Fruit fly (Drosophila melanogaster) whole organism, prepupa: Measurements from ENCODE around the gene CG10445.

Source experiments
- Blimp-1 ChIP-seq: fragments of 200-800 bp; sonication (Bioruptor generic); optimal IDR thresholded peaks from 3 replicates; lab custom pipeline; 2017; ENCODE audit warnings: missing biosample characterization, missing genetic modification characterization, mild to moderate bottlenecking, moderate library complexity, missing genetic modification reagents
- CG10669 ChIP-seq: fragments of 200-800 bp; sonication (Bioruptor generic); optimal IDR thresholded peaks from 3 replicates; lab custom pipeline; 2018; ENCODE audit warnings: missing biosample characterization, mild to moderate bottlenecking, missing genetic modification characterization, moderate library complexity
- CG11294 ChIP-seq: fragments of 200-800 bp; sonication (Bioruptor generic); IDR thresholded peaks from 2 replicates; pipeline ENCODE4 v1.3.6; 2022; ENCODE audit warnings: missing biosample characterization, missing genetic modification characterization
- CG11762 ChIP-seq: fragments of 200-800 bp; sonication (Bioruptor generic); optimal IDR thresholded peaks from 3 replicates; lab custom pipeline; 2016; ENCODE audit warnings: missing biosample characterization, missing genetic modification characterization; ENCODE audit not compliant: insufficient read depth
- CG11902 ChIP-seq: fragments of 200-800 bp; sonication (Bioruptor generic); optimal IDR thresholded peaks from 3 replicates; lab custom pipeline; 2016; ENCODE audit warnings: missing biosample characterization, missing genetic modification characterization
- CG15336 ChIP-seq: fragments of 200-800 bp; sonication (Bioruptor generic); IDR thresholded peaks from 2 replicates; pipeline ENCODE4 v1.3.6; 2022; ENCODE audit warnings: missing biosample characterization, missing genetic modification characterization
- CG1621 ChIP-seq: fragments of 200-800 bp; sonication (Bioruptor generic); optimal IDR thresholded peaks from 3 replicates; lab custom pipeline; 2018; ENCODE audit warnings: missing biosample characterization, mild to moderate bottlenecking, missing genetic modification characterization
- CG3032 ChIP-seq: fragments of 200-800 bp; optimal IDR thresholded peaks from 2 replicates; lab custom pipeline; 2019; ENCODE audit warnings: missing biosample characterization, mild to moderate bottlenecking, missing genetic modification characterization, moderate library complexity
- CG31627 ChIP-seq: fragments of 200-800 bp; sonication (Bioruptor generic); optimal IDR thresholded peaks from 3 replicates; lab custom pipeline; 2016; ENCODE audit warnings: missing biosample characterization, missing genetic modification characterization
- CG32006 ChIP-seq: fragments of 200-800 bp; sonication (Bioruptor generic); optimal IDR thresholded peaks from 3 replicates; lab custom pipeline; 2017; ENCODE audit warnings: missing biosample characterization, mild to moderate bottlenecking, missing genetic modification characterization
- CG34406 ChIP-seq: fragments of 200-800 bp; sonication (Bioruptor generic); optimal IDR thresholded peaks from 3 replicates; lab custom pipeline; 2016; ENCODE audit warnings: missing biosample characterization, missing genetic modification characterization
- CG6163 ChIP-seq: fragments of 200-800 bp; sonication (Bioruptor generic); IDR thresholded peaks from 3 replicates; pipeline ENCODE4 v1.3.6; 2022; ENCODE audit warnings: missing biosample characterization, missing genetic modification characterization
- CG6276 ChIP-seq: fragments of 200-800 bp; sonication (Bioruptor generic); optimal IDR thresholded peaks from 2 replicates; lab custom pipeline; 2017; ENCODE audit warnings: missing biosample characterization, mild to moderate bottlenecking, missing genetic modification characterization
- CG6792 ChIP-seq: fragments of 200-800 bp; sonication (Bioruptor generic); optimal IDR thresholded peaks from 3 replicates; lab custom pipeline; 2016; ENCODE audit warnings: missing biosample characterization, missing genetic modification characterization
- CG6808 ChIP-seq: fragments of 200-800 bp; sonication (Bioruptor generic); optimal IDR thresholded peaks from 3 replicates; lab custom pipeline; 2017; ENCODE audit warnings: missing biosample characterization, missing genetic modification characterization, mild to moderate bottlenecking, moderate library complexity, missing genetic modification reagents
- CG6854 ChIP-seq: fragments of 200-800 bp; sonication (Bioruptor generic); optimal IDR thresholded peaks from 2 replicates; lab custom pipeline; 2017; ENCODE audit warnings: missing biosample characterization, mild to moderate bottlenecking, missing genetic modification characterization
- CG7368 ChIP-seq: fragments of 200-800 bp; sonication (Bioruptor generic); optimal IDR thresholded peaks from 3 replicates; lab custom pipeline; 2016; ENCODE audit warnings: missing biosample characterization, missing genetic modification characterization
- CG8119 ChIP-seq: fragments of 200-800 bp; sonication (Bioruptor generic); IDR thresholded peaks from 3 replicates; pipeline ENCODE4 v1.3.6; 2022; ENCODE audit warnings: missing biosample characterization, missing genetic modification characterization
- CG8319 ChIP-seq: fragments of 200-800 bp; sonication (Bioruptor generic); optimal IDR thresholded peaks from 3 replicates; lab custom pipeline; 2016; ENCODE audit warnings: missing biosample characterization, missing genetic modification characterization
- CG8632 ChIP-seq: fragments of 200-800 bp; sonication (Bioruptor generic); optimal IDR thresholded peaks from 3 replicates; lab custom pipeline; 2016; ENCODE audit warnings: missing biosample characterization, missing genetic modification characterization
- CG9139 ChIP-seq: fragments of 200-800 bp; sonication (Bioruptor generic); optimal IDR thresholded peaks from 3 replicates; lab custom pipeline; 2017; ENCODE audit warnings: missing biosample characterization, mild to moderate bottlenecking, missing genetic modification characterization
- Eip75B ChIP-seq: fragments of 200-800 bp; sonication (Bioruptor generic); optimal IDR thresholded peaks from 3 replicates; lab custom pipeline; 2016; ENCODE audit warnings: missing biosample characterization, missing genetic modification characterization
- Eip93F ChIP-seq: fragments of 200-800 bp; sonication (Bioruptor generic); optimal IDR thresholded peaks from 2 replicates; lab custom pipeline; 2016; ENCODE audit warnings: missing biosample characterization, mild to moderate bottlenecking, missing genetic modification characterization
- Ets21C ChIP-seq: fragments of 200-800 bp; sonication (Bioruptor generic); optimal IDR thresholded peaks from 3 replicates; lab custom pipeline; 2016; ENCODE audit warnings: missing biosample characterization, missing genetic modification characterization
- Ets96B ChIP-seq: fragments of 200-800 bp; optimal IDR thresholded peaks from 2 replicates; lab custom pipeline; 2019; ENCODE audit warnings: missing biosample characterization, mild to moderate bottlenecking, missing genetic modification characterization, moderate library complexity
- Gug ChIP-seq: fragments of 200-800 bp; sonication (Bioruptor generic); IDR thresholded peaks from 2 replicates; pipeline ENCODE4 v1.3.6; 2022; ENCODE audit warnings: missing biosample characterization, missing genetic modification characterization
- Hr38 ChIP-seq: sonication (Bioruptor generic); optimal IDR thresholded peaks from 2 replicates; lab custom pipeline; 2016; ENCODE audit warnings: missing biosample characterization, missing genetic modification characterization
- Hr39 ChIP-seq: fragments of 200-800 bp; sonication (Bioruptor generic); optimal IDR thresholded peaks from 2 replicates; lab custom pipeline; 2016; ENCODE audit warnings: missing biosample characterization, missing genetic modification characterization
- Hr4 ChIP-seq: fragments of 200-800 bp; sonication (Bioruptor generic); optimal IDR thresholded peaks from 3 replicates; lab custom pipeline; 2016; ENCODE audit warnings: missing biosample characterization, missing genetic modification characterization
- Met ChIP-seq: fragments of 200-800 bp; sonication (Bioruptor generic); optimal IDR thresholded peaks from 3 replicates; lab custom pipeline; 2016; ENCODE audit warnings: missing biosample characterization, missing genetic modification characterization
- OdsH ChIP-seq: fragments of 200-800 bp; sonication (Bioruptor generic); optimal IDR thresholded peaks from 3 replicates; lab custom pipeline; 2016; ENCODE audit warnings: missing biosample characterization, missing genetic modification characterization
- Smox ChIP-seq: fragments of 200-800 bp; sonication (Bioruptor generic); optimal IDR thresholded peaks from 3 replicates; lab custom pipeline; 2016; ENCODE audit warnings: missing biosample characterization, missing genetic modification characterization
- Sox14 ChIP-seq: fragments of 200-800 bp; sonication (Bioruptor generic); optimal IDR thresholded peaks from 3 replicates; lab custom pipeline; 2016; ENCODE audit warnings: missing biosample characterization, missing genetic modification characterization
- achi ChIP-seq: fragments of 200-800 bp; sonication (Bioruptor generic); optimal IDR thresholded peaks from 3 replicates; lab custom pipeline; 2016; ENCODE audit warnings: missing biosample characterization, missing genetic modification characterization
- cyc ChIP-seq: fragments of 200-800 bp; sonication (Bioruptor generic); optimal IDR thresholded peaks from 3 replicates; lab custom pipeline; 2016; ENCODE audit warnings: missing biosample characterization, missing genetic modification characterization
- dac ChIP-seq: fragments of 200-800 bp; sonication (Bioruptor generic); optimal IDR thresholded peaks from 2 replicates; lab custom pipeline; 2017; ENCODE audit warnings: missing biosample characterization, mild to moderate bottlenecking, missing genetic modification characterization
- dsx ChIP-seq: fragments of 200-800 bp; optimal IDR thresholded peaks from 3 replicates; lab custom pipeline; 2019; ENCODE audit warnings: missing biosample characterization, mild to moderate bottlenecking, missing genetic modification characterization, moderate library complexity; ENCODE audit not compliant: poor library complexity, severe bottlenecking
- eg ChIP-seq: fragments of 200-800 bp; sonication (Bioruptor generic); IDR thresholded peaks from 3 replicates; pipeline ENCODE4 v1.3.6; 2022; ENCODE audit warnings: missing biosample characterization, missing genetic modification characterization
- esn ChIP-seq: fragments of 200-800 bp; sonication (Bioruptor generic); optimal IDR thresholded peaks from 2 replicates; lab custom pipeline; 2016; ENCODE audit warnings: missing biosample characterization, mild to moderate bottlenecking, missing genetic modification characterization, moderate library complexity
- fd59A ChIP-seq: fragments of 200-800 bp; sonication (Bioruptor generic); optimal IDR thresholded peaks from 2 replicates; lab custom pipeline; 2017; ENCODE audit warnings: missing biosample characterization, mild to moderate bottlenecking, missing genetic modification characterization, missing genetic modification reagents
- fd85E ChIP-seq: fragments of 200-800 bp; sonication (Bioruptor generic); optimal IDR thresholded peaks from 3 replicates; lab custom pipeline; 2016; ENCODE audit warnings: missing biosample characterization, missing genetic modification characterization
- fkh ChIP-seq: fragments of 200-800 bp; sonication (Bioruptor generic); optimal IDR thresholded peaks from 3 replicates; lab custom pipeline; 2017; ENCODE audit warnings: missing biosample characterization, mild to moderate bottlenecking, missing genetic modification characterization, moderate library complexity
- lz ChIP-seq: fragments of 200-800 bp; sonication (Bioruptor generic); optimal IDR thresholded peaks from 3 replicates; lab custom pipeline; 2016; ENCODE audit warnings: missing biosample characterization, missing genetic modification characterization
- net ChIP-seq: fragments of 200-800 bp; sonication (Bioruptor generic); optimal IDR thresholded peaks from 3 replicates; lab custom pipeline; 2016; ENCODE audit warnings: missing biosample characterization, missing genetic modification characterization
- pdm3 ChIP-seq: fragments of 200-800 bp; sonication (Bioruptor generic); optimal IDR thresholded peaks from 3 replicates; lab custom pipeline; 2016; ENCODE audit warnings: missing biosample characterization, missing genetic modification characterization
- salr ChIP-seq, 2 experiments: fragments of 200-800 bp; sonication (Bioruptor generic); optimal IDR thresholded peaks; 3 replicates each; lab custom pipeline; 2016 to 2018; ENCODE audit warnings: missing biosample characterization in 2 of 2, missing genetic modification characterization in 2 of 2, mild to moderate bottlenecking in 1 of 2
- spab ChIP-seq: fragments of 200-800 bp; sonication (Bioruptor generic); optimal IDR thresholded peaks from 2 replicates; lab custom pipeline; 2017; ENCODE audit warnings: missing biosample characterization, mild to moderate bottlenecking, missing genetic modification characterization, missing genetic modification reagents
- ss ChIP-seq, 2 experiments: fragments of 200-800 bp; sonication (Bioruptor generic); optimal IDR thresholded peaks; 2 replicates in 1 of 2; 3 replicates in 1 of 2; lab custom pipeline; 2017 to 2018; ENCODE audit warnings: mild to moderate bottlenecking in 2 of 2, missing biosample characterization in 2 of 2, missing genetic modification characterization in 2 of 2, moderate library complexity in 1 of 2
- topi ChIP-seq: fragments of 200-800 bp; sonication (Bioruptor generic); optimal IDR thresholded peaks from 3 replicates; lab custom pipeline; 2016; ENCODE audit warnings: missing biosample characterization, missing genetic modification characterization
- vri ChIP-seq: fragments of 200-800 bp; sonication (Bioruptor generic); optimal IDR thresholded peaks from 3 replicates; lab custom pipeline; 2016; ENCODE audit warnings: missing biosample characterization, mild to moderate bottlenecking, missing genetic modification characterization

Gene CG10445

DNA sequence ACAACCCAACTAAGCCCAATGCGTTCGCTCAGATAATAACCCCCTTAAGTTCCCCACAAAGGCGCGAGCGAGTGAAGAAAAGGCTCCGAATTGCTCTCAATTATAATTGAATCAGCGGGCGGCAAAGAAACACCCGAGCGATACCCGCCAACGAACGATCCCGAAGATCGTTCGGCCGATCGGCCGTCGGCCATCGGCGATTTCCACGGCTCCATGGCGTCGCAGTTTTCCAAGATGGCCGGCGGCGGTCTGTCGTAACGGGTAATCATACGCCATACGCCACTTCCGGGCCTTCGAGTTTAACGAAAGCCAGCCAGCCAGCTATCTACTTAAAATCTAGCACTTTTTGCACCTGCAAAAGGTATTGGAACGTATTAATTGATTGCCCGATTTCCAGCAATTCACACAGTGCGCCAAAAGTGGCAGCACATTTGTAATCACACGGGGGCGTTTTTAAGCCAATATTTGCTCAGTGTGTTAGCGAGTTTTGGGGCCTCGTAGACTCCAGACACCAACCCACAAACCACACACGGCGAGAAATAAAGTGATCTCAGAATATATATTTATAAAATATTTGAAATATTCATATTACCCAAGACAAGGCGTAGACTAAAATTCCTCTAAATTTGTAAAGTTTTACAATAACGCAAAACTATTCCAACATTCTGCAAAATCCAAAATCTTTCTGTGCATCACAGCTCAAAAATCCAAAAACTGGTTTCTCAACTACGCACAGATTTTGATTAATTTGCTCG is 27.7 kb downstream of the CG10445 start:
- no peak for TF ChIP-seq Smox (GFP tag; lab: Kevin White, UChicago)
- TF ChIP-seq CG34406 (GFP tag; lab: Kevin White, UChicago), result no peak
- no peak for TF ChIP-seq CG8319 (GFP tag; lab: Kevin White, UChicago)
- TF ChIP-seq vri (GFP tag; lab: Kevin White, UChicago), result no peak
- TF ChIP-seq achi, result peak; percentile 54
- peak; percentile 69 for TF ChIP-seq fkh (GFP tag; lab: Kevin White, UChicago)
- TF ChIP-seq Sox14 (GFP tag; lab: Kevin White, UChicago), result no peak
- TF ChIP-seq Met (GFP tag; lab: Kevin White, UChicago), result no peak
- TF ChIP-seq CG9139, result peak; percentile 7
- peak; percentile 24 for TF ChIP-seq CG11762 (GFP tag; lab: Kevin White, UChicago)
- peak; percentile 10 for TF ChIP-seq CG6854 (GFP tag; lab: Kevin White, UChicago)
- peak; percentile 4 for TF ChIP-seq pdm3
- no peak for TF ChIP-seq CG6792 (GFP tag; lab: Kevin White, UChicago)
- TF ChIP-seq salr (GFP tag; optimal IDR thresholded peaks at IDR 0.05; lab: Kevin White, UChicago), result no peak
- peak; percentile 81 for TF ChIP-seq CG8119
- peak; percentile 47 for TF ChIP-seq dsx (GFP tag; lab: Kevin White, UChicago)
- no peak for TF ChIP-seq CG31627 (GFP tag; lab: Kevin White, UChicago)
- TF ChIP-seq CG8632, result no peak
- no peak for TF ChIP-seq Ets21C (GFP tag; lab: Kevin White, UChicago)
- no peak for TF ChIP-seq CG10669 (GFP tag; lab: Kevin White, UChicago)
- TF ChIP-seq cyc, result no peak
- TF ChIP-seq Eip75B (GFP tag; lab: Kevin White, UChicago), result peak; percentile 9
- peak; percentile 4 to 71 for TF ChIP-seq ss (GFP tag; optimal IDR thresholded peaks at IDR 0.05; lab: Kevin White, UChicago)
- TF ChIP-seq Ets96B, result no peak
- TF ChIP-seq esn, result peak; percentile 14
- TF ChIP-seq fd85E (GFP tag; lab: Kevin White, UChicago), result no peak
- TF ChIP-seq fd59A (GFP tag; lab: Kevin White, UChicago), result no peak
- TF ChIP-seq Gug (GFP tag; lab: Robert Waterston, UW), result peak; percentile 45; the same call in 1 of the 2 replicates
- TF ChIP-seq CG15336 (GFP tag; lab: Robert Waterston, UW), result peak; percentile 87
- TF ChIP-seq CG7368 (GFP tag; lab: Kevin White, UChicago), result no peak
- TF ChIP-seq CG11902, result no peak
- peak; percentile 83 for TF ChIP-seq eg
- peak; percentile 77 for TF ChIP-seq CG32006 (GFP tag; lab: Kevin White, UChicago)
- TF ChIP-seq CG6276, result peak; percentile 45
- TF ChIP-seq OdsH (GFP tag; lab: Kevin White, UChicago), result peak; percentile 57
- peak; percentile 49; the same call in 1 of the 2 replicates for TF ChIP-seq CG11294 (GFP tag; lab: Robert Waterston, UW)
- TF ChIP-seq Hr39 (GFP tag; lab: Kevin White, UChicago), result no peak
- TF ChIP-seq Eip93F (GFP tag; lab: Kevin White, UChicago), result no peak
- TF ChIP-seq lz (GFP tag; lab: Kevin White, UChicago), result no peak
- peak; percentile 60 for TF ChIP-seq Hr4 (GFP tag; lab: Kevin White, UChicago)
- TF ChIP-seq CG6808 (GFP tag; lab: Kevin White, UChicago), result peak; percentile 42
- peak; percentile 46 for TF ChIP-seq CG3032 (tag; lab: Kevin White, UChicago)
- TF ChIP-seq Blimp-1 (GFP tag; lab: Kevin White, UChicago), result no peak
- peak; percentile 72 for TF ChIP-seq CG6163 (GFP tag; lab: Robert Waterston, UW)
- TF ChIP-seq topi (GFP tag; lab: Kevin White, UChicago), result no peak
- no peak for TF ChIP-seq Hr38
- no peak for TF ChIP-seq dac
- peak; percentile 29 for TF ChIP-seq spab (GFP tag; lab: Kevin White, UChicago)
- peak; percentile 52 for TF ChIP-seq net (GFP tag; lab: Kevin White, UChicago)
- TF ChIP-seq CG1621 (tag; lab: Kevin White, UChicago), result peak; percentile 25
